Fruit fly (Drosophila melanogaster) whole organism, embryonic: Measurements from ENCODE around the gene cni.

Experiments
- ATbp ChIP-seq: fragments of 200-800 bp; sonication (Bioruptor generic); optimal IDR thresholded peaks from 2 replicates; lab custom pipeline; 2017; ENCODE audit warnings: missing biosample characterization, mild to moderate bottlenecking, missing genetic modification characterization, missing genetic modification reagents
- Abd-B ChIP-seq: fragments of 200-800 bp; sonication (Bioruptor generic); optimal IDR thresholded peaks from 2 replicates; lab custom pipeline; 2018; ENCODE audit warnings: missing biosample characterization, mild to moderate bottlenecking, missing genetic modification characterization, moderate library complexity
- Ada2b ChIP-seq: fragments of 200-800 bp; sonication (Bioruptor generic); IDR thresholded peaks from 2 replicates; pipeline ENCODE4 v1.3.6; 2022; ENCODE audit warnings: missing biosample characterization, missing genetic modification characterization
- CG10654 ChIP-seq: fragments of 200-800 bp; sonication (Bioruptor generic); optimal IDR thresholded peaks from 2 replicates; lab custom pipeline; 2016; ENCODE audit warnings: missing biosample characterization, missing genetic modification characterization
- CG11695 ChIP-seq: fragments of 200-800 bp; sonication (Bioruptor generic); IDR thresholded peaks from 3 replicates; pipeline ENCODE4 v1.3.6; 2022; ENCODE audit warnings: missing biosample characterization, missing genetic modification characterization
- CG13287 ChIP-seq: fragments of 200-800 bp; sonication (Bioruptor generic); IDR thresholded peaks from 2 replicates; pipeline ENCODE4 v1.3.6; 2022; ENCODE audit warnings: missing biosample characterization, missing genetic modification characterization; ENCODE audit not compliant: partially characterized antibody
- CG13775 ChIP-seq: fragments of 200-800 bp; sonication (Bioruptor generic); optimal IDR thresholded peaks from 3 replicates; lab custom pipeline; 2017; ENCODE audit warnings: missing biosample characterization, mild to moderate bottlenecking, missing genetic modification characterization
- CG17912 ChIP-seq: fragments of 200-800 bp; sonication (Bioruptor generic); optimal IDR thresholded peaks from 2 replicates; lab custom pipeline; 2018; ENCODE audit warnings: missing biosample characterization, mild to moderate bottlenecking, missing genetic modification characterization
- CG18476 ChIP-seq: fragments of 200-800 bp; sonication (Bioruptor generic); optimal IDR thresholded peaks from 2 replicates; lab custom pipeline; 2016; ENCODE audit warnings: missing biosample characterization, mild to moderate bottlenecking, missing genetic modification characterization
- CG30020 ChIP-seq: fragments of 200-800 bp; optimal IDR thresholded peaks from 2 replicates; lab custom pipeline; 2019; ENCODE audit warnings: missing biosample characterization, mild to moderate bottlenecking, missing genetic modification characterization, moderate library complexity
- CG4617 ChIP-seq: fragments of 200-800 bp; sonication (Bioruptor generic); optimal IDR thresholded peaks from 3 replicates; lab custom pipeline; 2016; ENCODE audit warnings: missing biosample characterization, missing genetic modification characterization, borderline replicate concordance
- CG4707 ChIP-seq: fragments of 200-800 bp; sonication (Bioruptor generic); optimal IDR thresholded peaks from 2 replicates; lab custom pipeline; 2018; ENCODE audit warnings: missing biosample characterization, mild to moderate bottlenecking, missing genetic modification characterization, moderate library complexity
- CG4854 ChIP-seq: fragments of 200-800 bp; sonication (Bioruptor generic); optimal IDR thresholded peaks from 2 replicates; lab custom pipeline; 2016; ENCODE audit warnings: missing biosample characterization, missing genetic modification characterization, inconsistent platforms
- CG6272 ChIP-seq: fragments of 200-800 bp; sonication (Bioruptor generic); IDR thresholded peaks from 2 replicates; pipeline ENCODE4 v1.3.6; 2022; ENCODE audit warnings: missing biosample characterization, missing genetic modification characterization
- CG6654 ChIP-seq: fragments of 200-800 bp; sonication (Bioruptor generic); optimal IDR thresholded peaks from 2 replicates; lab custom pipeline; 2017; ENCODE audit warnings: missing biosample characterization, mild to moderate bottlenecking, missing genetic modification characterization
- CG6765 ChIP-seq: fragments of 200-800 bp; sonication (Bioruptor generic); optimal IDR thresholded peaks from 3 replicates; lab custom pipeline; 2017; ENCODE audit warnings: missing biosample characterization, mild to moderate bottlenecking, missing genetic modification characterization
- CG6791 ChIP-seq: fragments of 200-800 bp; sonication (Bioruptor generic); IDR thresholded peaks from 3 replicates; pipeline ENCODE4 v1.3.6; 2022; ENCODE audit warnings: missing biosample characterization, missing genetic modification characterization; ENCODE audit not compliant: partially characterized antibody
- CG6813 ChIP-seq: fragments of 200-800 bp; sonication (Bioruptor generic); optimal IDR thresholded peaks from 2 replicates; lab custom pipeline; 2017; ENCODE audit warnings: missing biosample characterization, missing genetic modification characterization, mild to moderate bottlenecking, moderate library complexity, missing genetic modification reagents
- CG7357 ChIP-seq: fragments of 200-800 bp; sonication (Bioruptor generic); IDR thresholded peaks from 3 replicates; pipeline ENCODE4 v1.3.6; 2022; ENCODE audit warnings: missing biosample characterization, missing genetic modification characterization
- CG7928 ChIP-seq: fragments of 200-800 bp; sonication (Bioruptor generic); optimal IDR thresholded peaks from 2 replicates; lab custom pipeline; 2017; ENCODE audit warnings: missing biosample characterization, mild to moderate bottlenecking, missing genetic modification characterization
- CG8089 ChIP-seq: fragments of 200-800 bp; sonication (Bioruptor generic); optimal IDR thresholded peaks from 3 replicates; lab custom pipeline; 2016; ENCODE audit warnings: missing biosample characterization, missing genetic modification characterization
- CG8388 ChIP-seq: fragments of 200-800 bp; sonication (Bioruptor generic); optimal IDR thresholded peaks from 2 replicates; lab custom pipeline; 2019; ENCODE audit warnings: missing biosample characterization, mild to moderate bottlenecking, missing genetic modification characterization, moderate library complexity
- CG8924 ChIP-seq: fragments of 200-800 bp; optimal IDR thresholded peaks from 3 replicates; lab custom pipeline; 2019; ENCODE audit warnings: missing biosample characterization, mild to moderate bottlenecking, missing genetic modification characterization, moderate library complexity
- CG9727 ChIP-seq: fragments of 200-800 bp; sonication (Bioruptor generic); optimal IDR thresholded peaks from 3 replicates; lab custom pipeline; 2017; ENCODE audit warnings: missing biosample characterization, mild to moderate bottlenecking, missing genetic modification characterization
- CoRest ChIP-seq: fragments of 200-800 bp; sonication (Bioruptor generic); optimal IDR thresholded peaks from 3 replicates; lab custom pipeline; 2018; ENCODE audit warnings: missing biosample characterization, mild to moderate bottlenecking, missing genetic modification characterization, moderate library complexity
- Elba2 ChIP-seq: fragments of 200-800 bp; sonication (Bioruptor generic); optimal IDR thresholded peaks from 3 replicates; lab custom pipeline; 2016; ENCODE audit warnings: missing biosample characterization, missing genetic modification characterization
- Fer3 ChIP-seq: fragments of 200-800 bp; sonication (Bioruptor generic); optimal IDR thresholded peaks from 2 replicates; lab custom pipeline; 2018; ENCODE audit warnings: missing biosample characterization, mild to moderate bottlenecking, missing genetic modification characterization, moderate library complexity
- HLHmδ ChIP-seq: fragments of 200-800 bp; sonication (Bioruptor generic); optimal IDR thresholded peaks from 2 replicates; lab custom pipeline; 2018; ENCODE audit warnings: missing biosample characterization, mild to moderate bottlenecking, missing genetic modification characterization, moderate library complexity
- Nf-YB ChIP-seq: fragments of 200-800 bp; sonication (Bioruptor generic); optimal IDR thresholded peaks from 3 replicates; lab custom pipeline; 2019; ENCODE audit warnings: missing biosample characterization, mild to moderate bottlenecking, missing genetic modification characterization, moderate library complexity
- Sry-β ChIP-seq: fragments of 200-800 bp; sonication (Bioruptor generic); optimal IDR thresholded peaks from 2 replicates; lab custom pipeline; 2018; ENCODE audit warnings: missing biosample characterization, mild to moderate bottlenecking, missing genetic modification characterization, moderate library complexity
- Ssrp ChIP-seq: fragments of 200-800 bp; sonication (Bioruptor generic); optimal IDR thresholded peaks from 2 replicates; lab custom pipeline; 2018; ENCODE audit warnings: missing biosample characterization, mild to moderate bottlenecking, missing genetic modification characterization, moderate library complexity
- Tbp ChIP-seq: fragments of >200 bp; optimal IDR thresholded peaks from 2 replicates; lab custom pipeline; 2018; ENCODE audit warnings: missing biosample characterization, missing genetic modification characterization
- Vsx1 ChIP-seq: fragments of 200-800 bp; sonication (Bioruptor generic); optimal IDR thresholded peaks from 2 replicates; lab custom pipeline; 2017; ENCODE audit warnings: missing biosample characterization, mild to moderate bottlenecking, missing genetic modification characterization, missing genetic modification reagents
- ara ChIP-seq: fragments of 200-800 bp; sonication (Bioruptor generic); IDR thresholded peaks from 2 replicates; pipeline ENCODE4 v1.3.6; 2022; ENCODE audit warnings: missing biosample characterization, missing genetic modification characterization
- bigmax ChIP-seq: fragments of 200-800 bp; sonication (Bioruptor generic); optimal IDR thresholded peaks from 2 replicates; lab custom pipeline; 2018; ENCODE audit warnings: missing biosample characterization, mild to moderate bottlenecking, missing genetic modification characterization
- bowl ChIP-seq: fragments of 200-800 bp; sonication (Bioruptor generic); IDR thresholded peaks from 2 replicates; pipeline ENCODE4 v1.3.6; 2022; ENCODE audit warnings: missing biosample characterization, missing genetic modification characterization
- cas ChIP-seq: fragments of 200-800 bp; sonication (Bioruptor generic); IDR thresholded peaks from 2 replicates; pipeline ENCODE4 v1.3.6; 2022; ENCODE audit warnings: missing biosample characterization, missing genetic modification characterization
- cato ChIP-seq: fragments of 200-800 bp; sonication (Bioruptor generic); optimal IDR thresholded peaks from 2 replicates; lab custom pipeline; 2016; ENCODE audit warnings: missing biosample characterization, missing genetic modification characterization, borderline replicate concordance
- exex ChIP-seq: fragments of 200-800 bp; sonication (Bioruptor generic); optimal IDR thresholded peaks from 4 replicates; lab custom pipeline; 2018; ENCODE audit warnings: missing biosample characterization, mild to moderate bottlenecking, missing genetic modification characterization, moderate library complexity
- fu2 ChIP-seq: fragments of 200-800 bp; sonication (Bioruptor generic); optimal IDR thresholded peaks from 2 replicates; lab custom pipeline; 2016; ENCODE audit warnings: missing biosample characterization, missing genetic modification characterization
- grn ChIP-seq: fragments of 200-800 bp; sonication (Bioruptor generic); optimal IDR thresholded peaks from 3 replicates; lab custom pipeline; 2017; ENCODE audit warnings: missing biosample characterization, missing genetic modification characterization
- her ChIP-seq: fragments of 200-800 bp; sonication (Bioruptor generic); optimal IDR thresholded peaks from 2 replicates; lab custom pipeline; 2016; ENCODE audit warnings: missing biosample characterization, missing genetic modification characterization
- inv ChIP-seq: fragments of 200-800 bp; sonication (Bioruptor generic); IDR thresholded peaks from 2 replicates; pipeline ENCODE4 v1.3.6; 2022; ENCODE audit warnings: missing biosample characterization, missing genetic modification characterization; ENCODE audit not compliant: partially characterized antibody
- oc ChIP-seq: fragments of 200-800 bp; sonication (Bioruptor generic); optimal IDR thresholded peaks from 2 replicates; lab custom pipeline; 2018; ENCODE audit warnings: missing biosample characterization, mild to moderate bottlenecking, missing genetic modification characterization, moderate library complexity
- phol ChIP-seq: fragments of 200-800 bp; sonication (Bioruptor generic); optimal IDR thresholded peaks from 3 replicates; lab custom pipeline; 2018; ENCODE audit warnings: missing biosample characterization, mild to moderate bottlenecking, missing genetic modification characterization, moderate library complexity
- row ChIP-seq: fragments of 200-800 bp; sonication (Bioruptor generic); IDR thresholded peaks from 3 replicates; pipeline ENCODE4 v1.3.6; 2022; ENCODE audit warnings: missing biosample characterization, missing genetic modification characterization
- so ChIP-seq: fragments of 200-800 bp; sonication (Bioruptor generic); IDR thresholded peaks from 3 replicates; pipeline ENCODE4 v1.3.6; 2022; ENCODE audit warnings: missing biosample characterization, missing genetic modification characterization
- usp ChIP-seq: fragments of >200 bp; optimal IDR thresholded peaks from 2 replicates; lab custom pipeline; 2017; ENCODE audit warnings: missing biosample characterization, missing genetic modification characterization
- vvl ChIP-seq: fragments of 200-800 bp; sonication (Bioruptor generic); IDR thresholded peaks from 2 replicates; pipeline ENCODE4 v1.3.6; 2022; ENCODE audit warnings: missing biosample characterization, missing genetic modification characterization

cni gene

dm6 chr2L:16287602-16288392, 22.7 kb downstream of the cni start, which contains the start of the genes crp and pkaap (continued):
- TF ChIP-seq Abd-B (GFP tag; lab: Kevin White, UChicago), result no peak
- peak; percentile 7 for TF ChIP-seq bigmax
- no peak for TF ChIP-seq inv (GFP tag; lab: Robert Waterston, UW)
- TF ChIP-seq usp, result no peak
- TF ChIP-seq CG18476, result peak; percentile 27
- TF ChIP-seq ara (GFP tag; lab: Robert Waterston, UW), result no peak
- peak; percentile 78 for TF ChIP-seq CG8089 (GFP tag; lab: Kevin White, UChicago)
- no peak for TF ChIP-seq Nf-YB (GFP tag; lab: Kevin White, UChicago)
- TF ChIP-seq CG4707 (GFP tag; lab: Kevin White, UChicago), result peak; percentile 23
- TF ChIP-seq CG7928 (GFP tag; lab: Kevin White, UChicago), result peak; percentile 35
- TF ChIP-seq fu2 (GFP tag; lab: Kevin White, UChicago), result peak; percentile 77
- no peak for TF ChIP-seq bowl (GFP tag; lab: Robert Waterston, UW)
- TF ChIP-seq Ssrp (tag; lab: Kevin White, UChicago), result no peak
- TF ChIP-seq CG6791 (GFP tag; lab: Robert Waterston, UW), result no peak
- TF ChIP-seq cato (GFP tag; lab: Kevin White, UChicago), result no peak
- TF ChIP-seq Tbp (GFP tag; lab: Kevin White, UChicago), result peak; percentile 37
- no peak for TF ChIP-seq CG13287 (GFP tag; lab: Robert Waterston, UW)
- peak; percentile 45 for TF ChIP-seq Elba2 (GFP tag; lab: Kevin White, UChicago)
- TF ChIP-seq CG11695 (GFP tag; lab: Robert Waterston, UW), result no peak
- TF ChIP-seq row (GFP tag; lab: Robert Waterston, UW), result no peak
- peak; percentile 74 for TF ChIP-seq CG17912 (GFP tag; lab: Kevin White, UChicago)
- TF ChIP-seq CG13775 (GFP tag; lab: Kevin White, UChicago), result peak; percentile 58
- peak; percentile 56 for TF ChIP-seq CoRest (tag; lab: Kevin White, UChicago)
- TF ChIP-seq vvl (GFP tag; lab: Robert Waterston, UW), result no peak
- no peak for TF ChIP-seq CG30020 (tag; lab: Kevin White, UChicago)
- peak; percentile 74 for TF ChIP-seq CG6272
- TF ChIP-seq CG7357 (GFP tag; lab: Robert Waterston, UW), result peak; percentile 51; the same call in 1 of the 3 replicates
- TF ChIP-seq Sry-β, result peak; percentile 27
- no peak for TF ChIP-seq Ada2b (GFP tag; lab: Robert Waterston, UW)
- TF ChIP-seq CG8924 (tag; lab: Kevin White, UChicago), result peak; percentile 49
- peak; percentile 54 for TF ChIP-seq CG8388 (GFP tag; lab: Kevin White, UChicago)
- peak; percentile 98 for TF ChIP-seq CG4617 (GFP tag; lab: Kevin White, UChicago)
- peak; percentile 86 for TF ChIP-seq CG4854 (GFP tag; lab: Kevin White, UChicago)
- peak; percentile 46 for TF ChIP-seq Vsx1 (GFP tag; lab: Kevin White, UChicago)
- no peak for TF ChIP-seq cas (GFP tag; lab: Robert Waterston, UW)
- peak; percentile 64 for TF ChIP-seq CG6813 (GFP tag; lab: Kevin White, UChicago)
- peak; percentile 84 for TF ChIP-seq her
- TF ChIP-seq HLHmδ (GFP tag; lab: Kevin White, UChicago), result peak; percentile 94
- TF ChIP-seq phol (tag; lab: Kevin White, UChicago), result peak; percentile 48
- peak; percentile 75 for TF ChIP-seq Fer3 (tag; lab: Kevin White, UChicago)
- peak; percentile 13 for TF ChIP-seq exex (tag; lab: Kevin White, UChicago)
- TF ChIP-seq oc (tag; lab: Kevin White, UChicago), result no peak
- peak; percentile 90 for TF ChIP-seq grn (GFP tag; lab: Kevin White, UChicago)
- TF ChIP-seq CG6765 (GFP tag; lab: Kevin White, UChicago), result peak; percentile 19
- TF ChIP-seq so (GFP tag; lab: Robert Waterston, UW), result no peak
- TF ChIP-seq CG6654 (GFP tag; lab: Kevin White, UChicago), result peak; percentile 43
- peak; percentile 49 for TF ChIP-seq ATbp (GFP tag; lab: Kevin White, UChicago)
- peak; percentile 48 for TF ChIP-seq CG9727 (GFP tag; lab: Kevin White, UChicago)
- TF ChIP-seq CG10654, result peak; percentile 82
